Fruit fly (Drosophila melanogaster) whole organism, prepupa: ENCODE data around the gene ftz.

Experiments
- Blimp-1 ChIP-seq: fragments of 200-800 bp; sonication (Bioruptor generic); optimal IDR thresholded peaks from 3 replicates; lab custom pipeline; 2017; ENCODE audit warnings: missing biosample characterization, missing genetic modification characterization, mild to moderate bottlenecking, moderate library complexity, missing genetic modification reagents
- CG3032 ChIP-seq: fragments of 200-800 bp; optimal IDR thresholded peaks from 2 replicates; lab custom pipeline; 2019; ENCODE audit warnings: missing biosample characterization, mild to moderate bottlenecking, missing genetic modification characterization, moderate library complexity
- CG6854 ChIP-seq: fragments of 200-800 bp; sonication (Bioruptor generic); optimal IDR thresholded peaks from 2 replicates; lab custom pipeline; 2017; ENCODE audit warnings: missing biosample characterization, mild to moderate bottlenecking, missing genetic modification characterization
- CG8119 ChIP-seq: fragments of 200-800 bp; sonication (Bioruptor generic); IDR thresholded peaks from 3 replicates; pipeline ENCODE4 v1.3.6; 2022; ENCODE audit warnings: missing biosample characterization, missing genetic modification characterization
- Hr4 ChIP-seq: fragments of 200-800 bp; sonication (Bioruptor generic); optimal IDR thresholded peaks from 3 replicates; lab custom pipeline; 2016; ENCODE audit warnings: missing biosample characterization, missing genetic modification characterization
- OdsH ChIP-seq: fragments of 200-800 bp; sonication (Bioruptor generic); optimal IDR thresholded peaks from 3 replicates; lab custom pipeline; 2016; ENCODE audit warnings: missing biosample characterization, missing genetic modification characterization
- dac ChIP-seq: fragments of 200-800 bp; sonication (Bioruptor generic); optimal IDR thresholded peaks from 2 replicates; lab custom pipeline; 2017; ENCODE audit warnings: missing biosample characterization, mild to moderate bottlenecking, missing genetic modification characterization
- salr ChIP-seq, 2 experiments: fragments of 200-800 bp; sonication (Bioruptor generic); optimal IDR thresholded peaks; 3 replicates each; lab custom pipeline; 2016 to 2018; ENCODE audit warnings: missing biosample characterization in 2 of 2, missing genetic modification characterization in 2 of 2, mild to moderate bottlenecking in 1 of 2
- spab ChIP-seq: fragments of 200-800 bp; sonication (Bioruptor generic); optimal IDR thresholded peaks from 2 replicates; lab custom pipeline; 2017; ENCODE audit warnings: missing biosample characterization, mild to moderate bottlenecking, missing genetic modification characterization, missing genetic modification reagents
- topi ChIP-seq: fragments of 200-800 bp; sonication (Bioruptor generic); optimal IDR thresholded peaks from 3 replicates; lab custom pipeline; 2016; ENCODE audit warnings: missing biosample characterization, missing genetic modification characterization
- vri ChIP-seq: fragments of 200-800 bp; sonication (Bioruptor generic); optimal IDR thresholded peaks from 3 replicates; lab custom pipeline; 2016; ENCODE audit warnings: missing biosample characterization, mild to moderate bottlenecking, missing genetic modification characterization

DNA sequence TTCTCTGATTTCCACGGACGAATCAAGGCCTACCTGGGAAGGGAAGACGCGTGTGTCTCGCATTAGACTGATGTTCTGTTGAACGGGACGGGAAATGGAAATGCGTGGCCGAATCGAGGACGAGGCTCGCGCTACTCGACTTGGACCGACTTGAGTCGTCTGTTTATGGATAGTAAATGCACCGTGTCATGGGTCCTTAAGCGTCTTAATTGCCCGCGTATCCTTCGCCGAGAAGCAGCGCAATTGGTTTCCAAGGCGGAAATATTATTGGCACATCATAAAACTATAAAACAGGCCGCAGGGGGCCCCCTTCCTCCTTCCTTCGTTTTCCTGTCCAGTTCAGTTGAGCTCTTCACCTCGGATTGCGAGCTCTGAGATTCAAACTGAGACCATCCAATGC lies 5.1 kb upstream of the ftz start:
- TF ChIP-seq CG6854 (no peak), OdsH (GFP tag; lab: Kevin White, UChicago) (no peak), Hr4 (GFP tag; lab: Kevin White, UChicago) (no peak), CG8119 (GFP tag; lab: Robert Waterston, UW) (no peak), salr (GFP tag; optimal IDR thresholded peaks at IDR 0.05; lab: Kevin White, UChicago) (no peak), spab (GFP tag; lab: Kevin White, UChicago) (no peak), topi (no peak), dac (GFP tag; lab: Kevin White, UChicago) (no peak), Blimp-1 (GFP tag; lab: Kevin White, UChicago) (no peak), vri (GFP tag; lab: Kevin White, UChicago) (no peak), CG3032 (tag; lab: Kevin White, UChicago) (no peak)
